Worm (Caenorhabditis elegans) whole organism, L3 larva: ENCODE measurements around the gene F48G7.9.

Experiments used
- R02D3.7 ChIP-seq: fragments of 150-350 bp; optimal IDR thresholded peaks from 2 replicates; lab custom pipeline; 2014; ENCODE audit warnings: missing biosample characterization, missing genetic modification characterization
- ZK546.5 ChIP-seq: sonication (generic microtip); optimal IDR thresholded peaks from 2 replicates; lab custom pipeline; 2017; ENCODE audit warnings: missing biosample characterization, missing genetic modification characterization
- aly-2 ChIP-seq: fragments of 150-350 bp; optimal IDR thresholded peaks from 2 replicates; lab custom pipeline; 2014; ENCODE audit warnings: missing biosample characterization, missing genetic modification characterization
- ama-1 ChIP-seq: fragments of 150-350 bp; optimal IDR thresholded peaks from 2 replicates; lab custom pipeline; 2018
- ceh-82 ChIP-seq: fragments of 150-350 bp; optimal IDR thresholded peaks from 2 replicates; lab custom pipeline; 2014; ENCODE audit warnings: missing biosample characterization, missing genetic modification characterization
- ceh-9 ChIP-seq: sonication (generic microtip); optimal IDR thresholded peaks from 2 replicates; lab custom pipeline; 2018; ENCODE audit warnings: missing biosample characterization, missing genetic modification characterization
- daf-12 ChIP-seq: fragments of 150-350 bp; optimal IDR thresholded peaks from 2 replicates; lab custom pipeline; 2014; ENCODE audit warnings: missing biosample characterization, missing genetic modification reagents, missing genetic modification characterization
- egl-27 ChIP-seq: sonication (generic microtip); optimal IDR thresholded peaks from 4 replicates; lab custom pipeline; 2017; ENCODE audit warnings: missing biosample characterization, missing genetic modification reagents, missing genetic modification characterization
- egl-5 ChIP-seq: fragments of 150-350 bp; optimal IDR thresholded peaks from 2 replicates; lab custom pipeline; 2017; ENCODE audit warnings: missing biosample characterization, missing genetic modification reagents, missing genetic modification characterization, inconsistent platforms
- elt-1 ChIP-seq: fragments of 150-350 bp; optimal IDR thresholded peaks from 2 replicates; lab custom pipeline; 2014; ENCODE audit warnings: missing biosample characterization, missing genetic modification characterization
- elt-2 ChIP-seq: sonication (generic microtip); optimal IDR thresholded peaks from 2 replicates; lab custom pipeline; 2016; ENCODE audit warnings: missing genetic modification reagents, mild to moderate bottlenecking, missing genetic modification characterization, missing compliant biosample characterization
- elt-3 ChIP-seq, 3 experiments: fragments of 150-350 bp in 1 of 3; sonication (generic microtip) in 2 of 3; optimal IDR thresholded peaks; 2 replicates in 2 of 3; 4 replicates in 1 of 3; lab custom pipeline; 2014 to 2017; ENCODE audit warnings: missing biosample characterization in 3 of 3, missing genetic modification characterization in 3 of 3
- eor-1 ChIP-seq, 2 experiments: fragments of 150-350 bp; optimal IDR thresholded peaks; 2 replicates each; lab custom pipeline; 2014 to 2018; ENCODE audit warnings: missing biosample characterization in 2 of 2, missing genetic modification characterization in 2 of 2
- fkh-10 ChIP-seq: sonication (generic microtip); optimal IDR thresholded peaks from 2 replicates; lab custom pipeline; 2017; ENCODE audit warnings: missing biosample characterization, missing genetic modification reagents, missing genetic modification characterization
- fos-1 ChIP-seq: fragments of 150-350 bp; optimal IDR thresholded peaks from 2 replicates; lab custom pipeline; 2014; ENCODE audit warnings: missing biosample characterization, missing genetic modification characterization
- hmg-11 ChIP-seq: sonication (generic microtip); optimal IDR thresholded peaks from 2 replicates; lab custom pipeline; 2016; ENCODE audit warnings: missing genetic modification characterization, missing compliant biosample characterization
- jun-1 ChIP-seq: fragments of 150-350 bp; optimal IDR thresholded peaks from 2 replicates; lab custom pipeline; 2014; ENCODE audit warnings: missing biosample characterization, missing genetic modification reagents, missing genetic modification characterization
- lin-15B ChIP-seq: fragments of 150-350 bp; optimal IDR thresholded peaks from 2 replicates; lab custom pipeline; 2014; ENCODE audit warnings: missing biosample characterization, missing genetic modification characterization
- lsy-12 ChIP-seq: sonication (generic microtip); optimal IDR thresholded peaks from 2 replicates; lab custom pipeline; 2016; ENCODE audit warnings: mild to moderate bottlenecking, missing genetic modification characterization, missing compliant biosample characterization
- mdl-1 ChIP-seq: fragments of 150-350 bp; optimal IDR thresholded peaks from 2 replicates; lab custom pipeline; 2014; ENCODE audit warnings: missing biosample characterization, missing genetic modification characterization
- mml-1 ChIP-seq: fragments of 150-350 bp; sonication (generic microtip); optimal IDR thresholded peaks from 3 replicates; lab custom pipeline; 2014; ENCODE audit warnings: missing biosample characterization, missing genetic modification characterization
- nfya-1 ChIP-seq: sonication (generic microtip); optimal IDR thresholded peaks from 2 replicates; lab custom pipeline; 2017; ENCODE audit warnings: missing genetic modification characterization, mild to moderate bottlenecking, missing compliant biosample characterization, antibody characterized with exemption, moderate library complexity; ENCODE audit not compliant: insufficient read depth
- nhr-11 ChIP-seq: fragments of 150-350 bp; optimal IDR thresholded peaks from 2 replicates; lab custom pipeline; 2014; ENCODE audit warnings: missing biosample characterization, missing genetic modification characterization
- nhr-23 ChIP-seq: fragments of 150-350 bp; optimal IDR thresholded peaks from 2 replicates; lab custom pipeline; 2014; ENCODE audit warnings: missing biosample characterization, missing genetic modification reagents, missing genetic modification characterization
- nhr-237 ChIP-seq: fragments of 150-350 bp; optimal IDR thresholded peaks from 2 replicates; lab custom pipeline; 2014; ENCODE audit warnings: missing biosample characterization, missing genetic modification characterization
- nhr-25 ChIP-seq: sonication (generic microtip); optimal IDR thresholded peaks from 2 replicates; lab custom pipeline; 2017; ENCODE audit warnings: missing biosample characterization, missing genetic modification characterization
- nhr-28 ChIP-seq: fragments of 150-350 bp; optimal IDR thresholded peaks from 2 replicates; lab custom pipeline; 2014; ENCODE audit warnings: missing biosample characterization, missing genetic modification characterization
- nhr-43 ChIP-seq: sonication (generic microtip); optimal IDR thresholded peaks from 2 replicates; lab custom pipeline; 2016; ENCODE audit warnings: mild to moderate bottlenecking, missing genetic modification characterization, missing compliant biosample characterization; ENCODE audit not compliant: poor library complexity, severe bottlenecking
- nhr-67 ChIP-seq: fragments of 150-350 bp; optimal IDR thresholded peaks from 2 replicates; lab custom pipeline; 2014; ENCODE audit warnings: missing biosample characterization, missing genetic modification characterization
- nhr-76 ChIP-seq: fragments of 150-350 bp; sonication (generic microtip); optimal IDR thresholded peaks from 5 replicates; lab custom pipeline; 2014; ENCODE audit warnings: missing biosample characterization, missing genetic modification characterization
- pha-4 ChIP-seq: fragments of 150-350 bp; optimal IDR thresholded peaks from 2 replicates; lab custom pipeline; 2014; ENCODE audit warnings: missing biosample characterization, missing genetic modification reagents, missing genetic modification characterization
- pqm-1 ChIP-seq: fragments of 150-350 bp; optimal IDR thresholded peaks from 2 replicates; lab custom pipeline; 2017; ENCODE audit warnings: missing biosample characterization, missing genetic modification characterization, inconsistent platforms
- skn-1 ChIP-seq: fragments of 150-350 bp; optimal IDR thresholded peaks from 2 replicates; lab custom pipeline; 2014; ENCODE audit warnings: missing biosample characterization, missing genetic modification characterization
- snpc-4 ChIP-seq: fragments of 150-350 bp; optimal IDR thresholded peaks from 2 replicates; lab custom pipeline; 2014; ENCODE audit warnings: missing biosample characterization, missing genetic modification characterization
- tbx-2 ChIP-seq: sonication (generic microtip); optimal IDR thresholded peaks from 2 replicates; lab custom pipeline; 2016; ENCODE audit warnings: mild to moderate bottlenecking, missing genetic modification characterization, missing compliant biosample characterization
- zag-1 ChIP-seq: fragments of 150-350 bp; optimal IDR thresholded peaks from 2 replicates; lab custom pipeline; 2014; ENCODE audit warnings: missing biosample characterization, missing genetic modification characterization
- ztf-11 ChIP-seq: fragments of 150-350 bp; optimal IDR thresholded peaks from 2 replicates; lab custom pipeline; 2014; ENCODE audit warnings: missing biosample characterization, missing genetic modification characterization
- ztf-4 ChIP-seq: fragments of 150-350 bp; optimal IDR thresholded peaks from 2 replicates; lab custom pipeline; 2014; ENCODE audit warnings: missing biosample characterization, missing genetic modification characterization

F48G7.9 gene

ce11 chrV:627585-627984 is 842 bp downstream of the F48G7.9 start, which contains the start of gene F48G7.8:
Gene F48G7.8 (minus strand): TSS chrV:627685.
- TF ChIP-seq ztf-11 (tag; lab: Kevin White, UChicago) (no peak), nhr-28 (tag; lab: Kevin White, UChicago) (no peak), ceh-82 (tag; lab: Kevin White, UChicago) (no peak), nhr-76 (tag; lab: Kevin White, UChicago) (no peak), nhr-25 (tag; lab: Kevin White, UChicago) (no peak), mdl-1 (no peak), R02D3.7 (no peak), lin-15B (no peak)
- TF ChIP-seq, all 47 proteins: peak for 0

- TF ChIP-seq snpc-4 (tag; lab: Kevin White, UChicago) (no peak), egl-27 (tag; lab: Kevin White, UChicago) (no peak), tbx-2 (tag; lab: Kevin White, UChicago) (no peak), fos-1 (tag; lab: Kevin White, UChicago) (no peak), lsy-12 (tag; lab: Kevin White, UChicago) (no peak), nhr-76 (tag; lab: Kevin White, UChicago) (no peak), aly-2 (tag; lab: Kevin White, UChicago) (no peak), R02D3.7 (no peak), nhr-23 (tag; lab: Kevin White, UChicago) (no peak), daf-12 (tag; lab: Kevin White, UChicago) (no peak), egl-5 (tag; lab: Kevin White, UChicago) (no peak), pha-4 (tag; lab: Kevin White, UChicago) (no peak), nhr-43 (tag; lab: Kevin White, UChicago) (no peak), fkh-10 (no peak), elt-1 (tag; lab: Kevin White, UChicago) (no peak), nhr-237 (tag; lab: Kevin White, UChicago) (no peak), hmg-11 (tag; lab: Kevin White, UChicago) (no peak)
Measured at ce11 chrV:626321-626720, 2.1 kb downstream of the F48G7.9 start, which contains the start of gene F48G7.7. Gene F48G7.7 (minus strand): TSS chrV:626421.

- no peak for TF ChIP-seq zag-1 (tag; lab: Kevin White, UChicago)
- TF ChIP-seq ceh-9 (tag; lab: Kevin White, UChicago): no peak
- TF ChIP-seq nhr-237 (tag; lab: Kevin White, UChicago): no peak
- no peak for TF ChIP-seq elt-2 (tag; lab: Kevin White, UChicago)
- no peak for TF ChIP-seq ZK546.5 (tag; lab: Kevin White, UChicago)
- no peak for TF ChIP-seq nhr-11 (tag; lab: Kevin White, UChicago)
- no peak for TF ChIP-seq nhr-25 (tag; lab: Kevin White, UChicago)
- no peak for TF ChIP-seq egl-5 (tag; lab: Kevin White, UChicago)
- no peak for TF ChIP-seq daf-12 (tag; lab: Kevin White, UChicago)
- no peak for TF ChIP-seq elt-3 (tag; optimal IDR thresholded peaks at IDR 0.05; lab: Kevin White, UChicago)
- no peak for TF ChIP-seq nhr-23 (tag; lab: Kevin White, UChicago)
Measured at ce11 chrV:624922-625321, 3.5 kb downstream of the F48G7.9 start, which contains the start of gene srt-17. Gene srt-17 (minus strand): TSS chrV:625022.

- no peak for TF ChIP-seq mml-1 (tag; lab: Kevin White, UChicago)
- no peak for TF ChIP-seq nfya-1 (tag; lab: Kevin White, UChicago)
- peak; percentile 56 for TF ChIP-seq elt-2 (tag; lab: Kevin White, UChicago)
- TF ChIP-seq eor-1 (tag; optimal IDR thresholded peaks at IDR 0.05; lab: Kevin White, UChicago): no peak
- TF ChIP-seq daf-12 (tag; lab: Kevin White, UChicago): no peak
- no peak for TF ChIP-seq skn-1
- no peak for TF ChIP-seq jun-1
- TF ChIP-seq egl-27 (tag; lab: Kevin White, UChicago): no peak
- TF ChIP-seq ztf-4: no peak
- peak; percentile 36 for TF ChIP-seq pha-4 (tag; lab: Kevin White, UChicago)
- TF ChIP-seq nhr-67 (tag; lab: Kevin White, UChicago): no peak
- no peak for TF ChIP-seq ama-1 (lab: Kevin White, UChicago)
- TF ChIP-seq pqm-1 (tag; lab: Kevin White, UChicago): peak; percentile 64
Measured at ce11 chrV:622902-623301, 5.5 kb downstream of the F48G7.9 start, which contains the start of gene F48G7.5. Gene F48G7.5 (minus strand): TSS chrV:622935.
